Worm (Caenorhabditis elegans): ENCODE results near the gene lrr-1.

Gene lrr-1

ce11 chrII:5069525-5069924, 33.3 kb upstream of the lrr-1 start, which contains the start of gene idpb-2:
TSS of gene idpb-2 (minus strand) at chrII:5069625.
- peak; percentile 14 for TF ChIP-seq aha-1 (tag)
- TF ChIP-seq duxl-1 (tag; optimal IDR thresholded peaks at IDR 0.05; ENCODE audit: poor library complexity), result no peak
- no peak for TF ChIP-seq zfp-3 (GFP tag; conservative IDR thresholded peaks at IDR 0.05)
- no peak for TF ChIP-seq nhr-102 (tag; optimal IDR thresholded peaks at IDR 0.05)
- TF ChIP-seq zip-2 (tag; optimal IDR thresholded peaks at IDR 0.05), result no peak
- TF ChIP-seq ctbp-1 (GFP tag; IDR thresholded peaks at IDR 0.05), result no peak

- no peak for TF ChIP-seq ZK546.5 (tag; optimal IDR thresholded peaks at IDR 0.05)
- TF ChIP-seq Y5F2A.4 (GFP tag; optimal IDR thresholded peaks at IDR 0.05), result no peak
- no peak for TF ChIP-seq madf-9 (GFP tag; conservative IDR thresholded peaks at IDR 0.05)
- TF ChIP-seq tag-97 (GFP tag; IDR thresholded peaks at IDR 0.05), result no peak
- TF ChIP-seq unc-39 (tag; optimal IDR thresholded peaks at IDR 0.05), result no peak
- no peak for TF ChIP-seq php-3 (GFP tag; IDR thresholded peaks at IDR 0.05)
- TF ChIP-seq jun-1 (tag; optimal IDR thresholded peaks at IDR 0.05), result no peak
- TF ChIP-seq daf-8 (GFP tag; IDR thresholded peaks at IDR 0.05), result no peak
- no peak for TF ChIP-seq lin-38 (GFP tag; IDR thresholded peaks at IDR 0.05)
These were observed 31.7 kb upstream of the lrr-1 start, which contains the start of gene C27A2.8 for ce11 chrII:5067927-5068326. TSS of gene C27A2.8 (minus strand) at chrII:5068043.

- TF ChIP-seq madf-5 (GFP tag; IDR thresholded peaks at IDR 0.05) (no peak), egl-43 (GFP tag; IDR thresholded peaks at IDR 0.05) (no peak), mdl-1 (tag; optimal IDR thresholded peaks at IDR 0.05) (no peak), lsy-2 (tag; optimal IDR thresholded peaks at IDR 0.05) (no peak), unc-39 (tag; optimal IDR thresholded peaks at IDR 0.05) (no peak), dpl-1 (GFP tag; optimal IDR thresholded peaks at IDR 0.05) (no peak), lim-7 (GFP tag; IDR thresholded peaks at IDR 0.05) (no peak), tra-1 (GFP tag; IDR thresholded peaks at IDR 0.05) (no peak), nhr-111 (GFP tag; optimal IDR thresholded peaks at IDR 0.05) (no peak), ZK337.2 (GFP tag; IDR thresholded peaks at IDR 0.05) (no peak), gei-8 (GFP tag; optimal IDR thresholded peaks at IDR 0.05) (no peak), mxl-3 (GFP tag; optimal IDR thresholded peaks at IDR 0.05) (no peak), attf-4 (tag; optimal IDR thresholded peaks at IDR 0.05) (no peak)
These were observed 30.7 kb upstream of the lrr-1 start for ce11 chrII:5066967-5067366.

- TF ChIP-seq dpl-1 (GFP tag; optimal IDR thresholded peaks at IDR 0.05), result peak; percentile 84
- TF ChIP-seq F44E2.7 (GFP tag; IDR thresholded peaks at IDR 0.05), result no peak
- peak; percentile 11 for TF ChIP-seq F37D6.2 (tag; optimal IDR thresholded peaks at IDR 0.05)
- peak in 1 of 2 experiments; percentile 45 for TF ChIP-seq unc-62 (GFP tag; optimal IDR thresholded peaks at IDR 0.05 in 1 of 2)
- TF ChIP-seq unc-62 (tag; optimal IDR thresholded peaks at IDR 0.05), result no peak
- no peak for TF ChIP-seq sdz-12 (GFP tag; optimal IDR thresholded peaks at IDR 0.05)
- TF ChIP-seq T20F7.1 (GFP tag; optimal IDR thresholded peaks at IDR 0.05), result peak; percentile 14
- peak; percentile 93 for TF ChIP-seq aha-1 (tag)
- no peak for TF ChIP-seq F49E8.2 (tag; optimal IDR thresholded peaks at IDR 0.05; ENCODE audit: borderline replicate concordance)
- TF ChIP-seq lin-38 (GFP tag; IDR thresholded peaks at IDR 0.05), result peak; percentile 94
- no peak for TF ChIP-seq daf-16 (GFP tag; optimal IDR thresholded peaks at IDR 0.05)
- TF ChIP-seq daf-16 (tag; optimal IDR thresholded peaks at IDR 0.05), result peak; percentile 42
- TF ChIP-seq nhr-28 (tag; optimal IDR thresholded peaks at IDR 0.05), result peak; percentile 45
- TF ChIP-seq ceh-82 (tag; optimal IDR thresholded peaks at IDR 0.05), result no peak
- peak; percentile 82 for TF ChIP-seq unc-130 (GFP tag; optimal IDR thresholded peaks at IDR 0.05)
- TF ChIP-seq nhr-77 (tag; optimal IDR thresholded peaks at IDR 0.05), result peak; percentile 83
- no peak for TF ChIP-seq pha-4 (GFP tag; IDR thresholded peaks at IDR 0.05)
- TF ChIP-seq pha-4 (tag; optimal IDR thresholded peaks at IDR 0.05), result peak; percentile 10
- TF ChIP-seq dmd-8 (GFP tag; IDR thresholded peaks at IDR 0.05), result no peak
- peak; percentile 47; the same call in 1 of the 2 replicates for TF ChIP-seq hmg-1.1 (GFP tag; IDR thresholded peaks at IDR 0.05)
- peak; percentile 28 for TF ChIP-seq nhr-25 (tag; optimal IDR thresholded peaks at IDR 0.05; ENCODE audit: borderline replicate concordance, insufficient read depth)
- TF ChIP-seq mes-2 (tag; optimal IDR thresholded peaks at IDR 0.05; ENCODE audit: poor library complexity, severe bottlenecking), result peak; percentile 92
- TF ChIP-seq vab-7 (GFP tag; IDR thresholded peaks at IDR 0.05), result peak; percentile 47; the same call in 1 of the 2 replicates
These were observed 25.6 kb upstream of the lrr-1 start, which contains the start of gene smc-5 for ce11 chrII:5061794-5062368. TSS of gene smc-5 (plus strand) at chrII:5062125.
